Fruit fly (Drosophila melanogaster) whole organism, embryonic: ENCODE measurements around the gene Inx7.
A peak's percentile ranks its signal among the peaks of the same experiment; 100 is the strongest.

Experiments used
- Abd-B ChIP-seq: fragments of 200-800 bp; sonication (Bioruptor generic); optimal IDR thresholded peaks from 2 replicates; lab custom pipeline; 2018; ENCODE audit warnings: missing biosample characterization, mild to moderate bottlenecking, missing genetic modification characterization, moderate library complexity
- Atf6 ChIP-seq: fragments of 200-800 bp; sonication (Bioruptor generic); IDR thresholded peaks from 2 replicates; pipeline ENCODE4 v1.3.6; 2022; ENCODE audit warnings: missing biosample characterization, missing genetic modification characterization
- Bdp1 ChIP-seq: fragments of 200-800 bp; sonication (Bioruptor generic); optimal IDR thresholded peaks from 3 replicates; lab custom pipeline; 2016; ENCODE audit warnings: missing biosample characterization, missing genetic modification characterization
- CG10321 ChIP-seq: fragments of 200-800 bp; sonication (Bioruptor generic); IDR thresholded peaks from 2 replicates; pipeline ENCODE4 v1.3.6; 2022; ENCODE audit warnings: missing biosample characterization, missing genetic modification characterization
- CG11723 ChIP-seq: fragments of 200-800 bp; sonication (Bioruptor generic); optimal IDR thresholded peaks from 2 replicates; lab custom pipeline; 2017; ENCODE audit warnings: missing biosample characterization, mild to moderate bottlenecking, missing genetic modification characterization
- CG12391 ChIP-seq: fragments of 200-800 bp; sonication (Bioruptor generic); optimal IDR thresholded peaks from 3 replicates; lab custom pipeline; 2018; ENCODE audit warnings: missing biosample characterization, mild to moderate bottlenecking, missing genetic modification characterization, moderate library complexity
- CG12744 ChIP-seq: fragments of 200-800 bp; sonication (Bioruptor generic); optimal IDR thresholded peaks from 2 replicates; lab custom pipeline; 2016; ENCODE audit warnings: missing biosample characterization, missing genetic modification characterization
- CG12769 ChIP-seq: fragments of 200-800 bp; sonication (Bioruptor generic); optimal IDR thresholded peaks from 2 replicates; lab custom pipeline; 2019; ENCODE audit warnings: missing biosample characterization, mild to moderate bottlenecking, missing genetic modification characterization, moderate library complexity
- CG14860 ChIP-seq: fragments of 200-800 bp; sonication (Bioruptor generic); IDR thresholded peaks from 3 replicates; pipeline ENCODE4 v1.3.6; 2022; ENCODE audit warnings: missing biosample characterization, missing genetic modification characterization; ENCODE audit not compliant: partially characterized antibody
- CG15269 ChIP-seq: fragments of 200-800 bp; sonication (Bioruptor generic); optimal IDR thresholded peaks from 2 replicates; lab custom pipeline; 2018; ENCODE audit warnings: missing biosample characterization, mild to moderate bottlenecking, missing genetic modification characterization, moderate library complexity
- CG15601 ChIP-seq: fragments of 200-800 bp; sonication (Bioruptor generic); optimal IDR thresholded peaks from 3 replicates; lab custom pipeline; 2019; ENCODE audit warnings: missing biosample characterization, mild to moderate bottlenecking, missing genetic modification characterization, moderate library complexity
- CG17568 ChIP-seq: fragments of 200-800 bp; sonication (Bioruptor generic); optimal IDR thresholded peaks from 2 replicates; lab custom pipeline; 2018; ENCODE audit warnings: missing biosample characterization, mild to moderate bottlenecking, missing genetic modification characterization, moderate library complexity
- CG30403 ChIP-seq: fragments of 200-800 bp; sonication (Bioruptor generic); optimal IDR thresholded peaks from 3 replicates; lab custom pipeline; 2016; ENCODE audit warnings: missing biosample characterization, missing genetic modification characterization
- CG31441 ChIP-seq: fragments of 200-800 bp; sonication (Bioruptor generic); IDR thresholded peaks from 2 replicates; pipeline ENCODE4 v1.3.6; 2022; ENCODE audit warnings: missing biosample characterization, missing genetic modification characterization
- CG32532 ChIP-seq: fragments of 200-800 bp; sonication (Bioruptor generic); IDR thresholded peaks from 2 replicates; pipeline ENCODE4 v1.3.6; 2022; ENCODE audit warnings: missing biosample characterization, missing genetic modification characterization
- CG6689 ChIP-seq: fragments of 200-800 bp; sonication (Bioruptor generic); IDR thresholded peaks from 2 replicates; pipeline ENCODE4 v1.3.6; 2022; ENCODE audit warnings: missing biosample characterization, missing genetic modification characterization
- CG7786 ChIP-seq: fragments of 200-800 bp; sonication (Bioruptor generic); optimal IDR thresholded peaks from 2 replicates; lab custom pipeline; 2016; ENCODE audit warnings: missing biosample characterization, missing genetic modification characterization
- CG9932 ChIP-seq: fragments of 200-800 bp; sonication (Bioruptor generic); IDR thresholded peaks from 2 replicates; pipeline ENCODE4 v1.3.6; 2022; ENCODE audit warnings: missing biosample characterization, missing genetic modification characterization
- Chrac-16 ChIP-seq: fragments of 200-800 bp; sonication (Bioruptor generic); optimal IDR thresholded peaks from 3 replicates; lab custom pipeline; 2016; ENCODE audit warnings: missing biosample characterization, missing genetic modification characterization
- Dek ChIP-seq: fragments of 200-800 bp; sonication (Bioruptor generic); optimal IDR thresholded peaks from 3 replicates; lab custom pipeline; 2019; ENCODE audit warnings: missing biosample characterization, mild to moderate bottlenecking, missing genetic modification characterization, moderate library complexity
- HLH54F ChIP-seq: fragments of 200-800 bp; sonication (Bioruptor generic); optimal IDR thresholded peaks from 3 replicates; lab custom pipeline; 2016; ENCODE audit warnings: missing biosample characterization, missing genetic modification characterization
- Hmr ChIP-seq: fragments of 200-800 bp; sonication (Bioruptor generic); optimal IDR thresholded peaks from 3 replicates; lab custom pipeline; 2017; ENCODE audit warnings: mild to moderate bottlenecking, missing biosample characterization, missing genetic modification reagents, missing genetic modification characterization
- Hsf ChIP-seq: fragments of 200-800 bp; sonication (Bioruptor generic); optimal IDR thresholded peaks from 3 replicates; lab custom pipeline; 2016; ENCODE audit warnings: missing biosample characterization, missing genetic modification characterization
- MBD-R2 ChIP-seq: fragments of 200-800 bp; sonication (Bioruptor generic); IDR thresholded peaks from 2 replicates; pipeline ENCODE4 v1.3.6; 2022; ENCODE audit warnings: missing biosample characterization, missing genetic modification characterization
- Meics ChIP-seq: fragments of 200-800 bp; sonication (Bioruptor generic); optimal IDR thresholded peaks from 2 replicates; lab custom pipeline; 2017; ENCODE audit warnings: missing biosample characterization, mild to moderate bottlenecking, missing genetic modification characterization
- Sin3A ChIP-seq: fragments of >200 bp; optimal IDR thresholded peaks from 2 replicates; lab custom pipeline; 2018
- TFAM ChIP-seq: fragments of 200-800 bp; sonication (Bioruptor generic); optimal IDR thresholded peaks from 2 replicates; lab custom pipeline; 2017; ENCODE audit warnings: missing biosample characterization, missing genetic modification characterization, inconsistent platforms
- Usf ChIP-seq: fragments of 200-800 bp; sonication (Bioruptor generic); optimal IDR thresholded peaks from 2 replicates; lab custom pipeline; 2017; ENCODE audit warnings: missing genotype, missing biosample characterization, missing genetic modification characterization
- ac ChIP-seq: fragments of 200-800 bp; sonication (Bioruptor generic); optimal IDR thresholded peaks from 3 replicates; lab custom pipeline; 2017; ENCODE audit warnings: missing biosample characterization, mild to moderate bottlenecking, missing genetic modification characterization
- amos ChIP-seq: fragments of 200-800 bp; sonication (Bioruptor generic); IDR thresholded peaks from 2 replicates; pipeline ENCODE4 v1.3.6; 2022; ENCODE audit warnings: missing biosample characterization, missing genetic modification characterization; ENCODE audit not compliant: partially characterized antibody
- cg ChIP-seq: fragments of 200-800 bp; sonication (Bioruptor generic); optimal IDR thresholded peaks from 3 replicates; lab custom pipeline; 2019; ENCODE audit warnings: missing biosample characterization, mild to moderate bottlenecking, missing genetic modification characterization, moderate library complexity
- crc ChIP-seq: fragments of 200-800 bp; sonication (Bioruptor generic); optimal IDR thresholded peaks from 2 replicates; lab custom pipeline; 2016; ENCODE audit warnings: missing biosample characterization, missing genetic modification characterization
- crol ChIP-seq: fragments of 200-800 bp; sonication (Bioruptor generic); IDR thresholded peaks from 2 replicates; pipeline ENCODE4 v1.3.6; 2022; ENCODE audit warnings: missing biosample characterization, missing genetic modification characterization
- crp ChIP-seq, 2 experiments: fragments of 200-800 bp; sonication (Bioruptor generic); optimal IDR thresholded peaks; 2 replicates in 1 of 2; 3 replicates in 1 of 2; lab custom pipeline; 2017; ENCODE audit warnings: missing biosample characterization in 2 of 2, missing genetic modification characterization in 2 of 2, mild to moderate bottlenecking in 1 of 2, moderate library complexity in 1 of 2
- cwo ChIP-seq: fragments of 200-800 bp; sonication (Bioruptor generic); optimal IDR thresholded peaks from 3 replicates; lab custom pipeline; 2017; ENCODE audit warnings: missing biosample characterization, missing genetic modification characterization, mild to moderate bottlenecking, moderate library complexity, missing genetic modification reagents
- dpn ChIP-seq, 2 experiments: fragments of 200-800 bp; sonication (Bioruptor generic); optimal IDR thresholded peaks; 3 replicates each; lab custom pipeline; 2016; ENCODE audit warnings: missing biosample characterization in 2 of 2, missing genetic modification characterization in 2 of 2
- dysf ChIP-seq: fragments of 200-800 bp; sonication (Bioruptor generic); IDR thresholded peaks from 3 replicates; pipeline ENCODE4 v1.3.6; 2022; ENCODE audit warnings: missing biosample characterization, missing genetic modification characterization
- fd3F ChIP-seq: fragments of 200-800 bp; sonication (Bioruptor generic); optimal IDR thresholded peaks from 2 replicates; lab custom pipeline; 2018; ENCODE audit warnings: missing biosample characterization, mild to moderate bottlenecking, missing genetic modification characterization, moderate library complexity
- fd64A ChIP-seq: fragments of 200-800 bp; sonication (Bioruptor generic); optimal IDR thresholded peaks from 3 replicates; lab custom pipeline; 2018; ENCODE audit warnings: missing biosample characterization, mild to moderate bottlenecking, missing genetic modification characterization
- gcm ChIP-seq: fragments of 200-800 bp; sonication (Bioruptor generic); optimal IDR thresholded peaks from 2 replicates; lab custom pipeline; 2019; ENCODE audit warnings: missing biosample characterization, mild to moderate bottlenecking, missing genetic modification characterization, moderate library complexity
- gro ChIP-seq: fragments of 200-800 bp; sonication (Bioruptor generic); optimal IDR thresholded peaks from 2 replicates; lab custom pipeline; 2016; ENCODE audit warnings: missing biosample characterization, missing genetic modification characterization
- ken ChIP-seq: fragments of 200-800 bp; sonication (Bioruptor generic); IDR thresholded peaks from 3 replicates; pipeline ENCODE4 v1.3.6; 2022; ENCODE audit warnings: missing biosample characterization, missing genetic modification characterization
- kni ChIP-seq: fragments of 200-800 bp; sonication (Bioruptor generic); optimal IDR thresholded peaks from 3 replicates; lab custom pipeline; 2017; ENCODE audit warnings: mild to moderate bottlenecking, missing biosample characterization, missing genetic modification reagents, missing genetic modification characterization
- luna ChIP-seq: fragments of 200-800 bp; sonication (Bioruptor generic); optimal IDR thresholded peaks from 2 replicates; lab custom pipeline; 2016; ENCODE audit warnings: missing biosample characterization, missing genetic modification characterization
- pb ChIP-seq: fragments of 200-800 bp; sonication (Bioruptor generic); optimal IDR thresholded peaks from 3 replicates; lab custom pipeline; 2016; ENCODE audit warnings: missing biosample characterization, missing genetic modification characterization
- prd ChIP-seq, 3 experiments: fragments of >200 bp in 2 of 3; fragments of 200-800 bp in 1 of 3; sonication (Bioruptor generic) in 1 of 3; optimal IDR thresholded peaks in 2 of 3; IDR thresholded peaks in 1 of 3; 2 replicates in 2 of 3; 3 replicates in 1 of 3; pipeline versions ENCODE4 v1.3.6 to Lab custom; 2017 to 2022; ENCODE audit warnings: missing biosample characterization in 1 of 3, missing genetic modification characterization in 1 of 3
- so ChIP-seq: fragments of 200-800 bp; sonication (Bioruptor generic); IDR thresholded peaks from 3 replicates; pipeline ENCODE4 v1.3.6; 2022; ENCODE audit warnings: missing biosample characterization, missing genetic modification characterization
- stwl ChIP-seq: fragments of 200-800 bp; sonication (Bioruptor generic); optimal IDR thresholded peaks from 3 replicates; lab custom pipeline; 2018; ENCODE audit warnings: missing biosample characterization, mild to moderate bottlenecking, missing genetic modification characterization, moderate library complexity
- tio ChIP-seq: fragments of 200-800 bp; sonication (Bioruptor generic); optimal IDR thresholded peaks from 2 replicates; lab custom pipeline; 2017; ENCODE audit warnings: missing biosample characterization, missing genetic modification characterization, inconsistent platforms
- yki ChIP-seq: fragments of >200 bp; optimal IDR thresholded peaks from 3 replicates; lab custom pipeline; 2018
- zfh1 ChIP-seq: fragments of 200-800 bp; sonication (Bioruptor generic); IDR thresholded peaks from 3 replicates; pipeline ENCODE4 v1.3.6; 2022; ENCODE audit warnings: missing biosample characterization, missing genetic modification characterization

Gene Inx7

DNA sequence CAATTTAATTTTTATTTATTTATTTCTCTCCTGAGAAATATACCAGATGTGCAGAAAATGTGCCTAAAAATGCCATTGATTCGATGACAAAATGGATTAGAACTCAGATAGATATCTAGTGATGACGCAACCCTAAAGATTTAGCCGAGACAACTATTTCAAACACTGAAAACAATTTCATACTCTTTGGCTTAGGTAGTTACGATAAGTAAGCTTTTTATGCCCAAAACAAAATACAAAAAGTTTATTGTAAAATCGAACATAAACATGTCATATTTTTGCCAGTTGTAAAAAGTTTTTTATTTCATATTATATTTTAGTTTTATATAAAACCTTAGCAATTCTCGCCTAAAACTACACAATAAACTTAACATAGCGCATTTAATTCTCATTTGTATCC is 20.1 kb downstream of the Inx7 start, which contains the start of gene CG3040 (continued):
- peak; percentile 37 for TF ChIP-seq Hsf (GFP tag; lab: Kevin White, UChicago)
- peak; percentile 32 for TF ChIP-seq CG17568 (GFP tag; lab: Kevin White, UChicago)
- peak; percentile 33; the same call in 2 of the 3 replicates for TF ChIP-seq zfh1 (GFP tag; lab: Robert Waterston, UW)
- no peak for TF ChIP-seq fd64A (GFP tag; lab: Kevin White, UChicago)
- TF ChIP-seq Meics, result peak; percentile 27
- no peak for TF ChIP-seq yki
- no peak for TF ChIP-seq tio (GFP tag; lab: Kevin White, UChicago)
- peak; percentile 99 for TF ChIP-seq CG15601 (tag; lab: Kevin White, UChicago)
- no peak for TF ChIP-seq so
- no peak for TF ChIP-seq CG10321 (GFP tag; lab: Robert Waterston, UW)
- TF ChIP-seq pb (GFP tag; lab: Kevin White, UChicago), result no peak
- no peak for TF ChIP-seq Bdp1 (GFP tag; lab: Kevin White, UChicago)
- no peak for TF ChIP-seq luna (GFP tag; lab: Kevin White, UChicago)
- TF ChIP-seq CG12769, result peak; percentile 41
- no peak for TF ChIP-seq cg
- TF ChIP-seq amos (GFP tag; lab: Robert Waterston, UW), result 0 out of 2 replicates have a peak, but pooled peaks have one; percentile 21
- peak; percentile 44 for TF ChIP-seq gro
- peak; percentile 14 for TF ChIP-seq HLH54F (GFP tag; lab: Kevin White, UChicago)
- peak in 1 of 2 experiments; percentile 69 for TF ChIP-seq crp (GFP tag; optimal IDR thresholded peaks at IDR 0.05; lab: Kevin White, UChicago)
- TF ChIP-seq CG31441, result peak; percentile 39
- TF ChIP-seq gcm (GFP tag; lab: Kevin White, UChicago), result peak; percentile 28
- peak; percentile 25 for TF ChIP-seq Abd-B
- TF ChIP-seq kni (GFP tag; lab: Kevin White, UChicago), result no peak
- no peak for TF ChIP-seq TFAM
- TF ChIP-seq crol (GFP tag; lab: Robert Waterston, UW), result no peak
- peak; percentile 4 for TF ChIP-seq CG7786 (GFP tag; lab: Kevin White, UChicago)
- TF ChIP-seq CG15269, result peak; percentile 48
- TF ChIP-seq CG30403 (GFP tag; lab: Kevin White, UChicago), result peak; percentile 56
- TF ChIP-seq Sin3A (lab: Kevin White, UChicago), result no peak
- TF ChIP-seq stwl (tag; lab: Kevin White, UChicago), result peak; percentile 57
- peak; percentile 63 for TF ChIP-seq MBD-R2 (GFP tag; lab: Robert Waterston, UW)
- no peak for TF ChIP-seq CG14860
- no peak for TF ChIP-seq cwo
- no peak for TF ChIP-seq CG11723 (GFP tag; lab: Kevin White, UChicago)
- TF ChIP-seq prd (optimal IDR thresholded peaks at IDR 0.05; lab: Kevin White, UChicago), result no peak
- TF ChIP-seq prd (GFP tag; IDR thresholded peaks at IDR 0.05; lab: Robert Waterston, UW), result peak; percentile 41; the same call in 1 of the 3 replicates
- peak; percentile 54 for TF ChIP-seq Dek
- no peak for TF ChIP-seq Usf (GFP tag; lab: Kevin White, UChicago)
- no peak for TF ChIP-seq CG12744 (GFP tag; lab: Kevin White, UChicago)
- TF ChIP-seq dpn (GFP tag; optimal IDR thresholded peaks at IDR 0.05; lab: Kevin White, UChicago), result peak in 1 of 2 experiments; percentile 42
- TF ChIP-seq fd3F (GFP tag; lab: Kevin White, UChicago), result peak; percentile 4
- peak; percentile 51 for TF ChIP-seq CG12391 (tag; lab: Kevin White, UChicago)
- no peak for TF ChIP-seq ac (GFP tag; lab: Kevin White, UChicago)
- no peak for TF ChIP-seq Atf6 (GFP tag; lab: Robert Waterston, UW)
- peak; percentile 29 for TF ChIP-seq Chrac-16 (GFP tag; lab: Kevin White, UChicago)
- TF ChIP-seq CG9932 (GFP tag; lab: Robert Waterston, UW), result peak; percentile 67
- no peak for TF ChIP-seq crc
- TF ChIP-seq Hmr (GFP tag; lab: Kevin White, UChicago), result peak; percentile 61
- peak; percentile 28; the same call in 1 of the 3 replicates for TF ChIP-seq dysf (GFP tag; lab: Robert Waterston, UW)
- peak; percentile 63 for TF ChIP-seq CG32532
- TF ChIP-seq CG6689 (GFP tag; lab: Robert Waterston, UW), result no peak
- peak; percentile 48; the same call in 1 of the 3 replicates for TF ChIP-seq ken (GFP tag; lab: Robert Waterston, UW)
